Fruit fly (Drosophila melanogaster): ENCODE data around the gene CG15432.

- TF ChIP-seq CTCF (optimal IDR thresholded peaks at IDR 0.05) (no peak), CG8478 (optimal IDR thresholded peaks at IDR 0.05) (no peak)
Measured at dm6 chr2L:4477978-4478377, 35.9 kb downstream of the CG15432 start.
